Worm (Caenorhabditis elegans): ENCODE data around the gene dnj-22.

DNA sequence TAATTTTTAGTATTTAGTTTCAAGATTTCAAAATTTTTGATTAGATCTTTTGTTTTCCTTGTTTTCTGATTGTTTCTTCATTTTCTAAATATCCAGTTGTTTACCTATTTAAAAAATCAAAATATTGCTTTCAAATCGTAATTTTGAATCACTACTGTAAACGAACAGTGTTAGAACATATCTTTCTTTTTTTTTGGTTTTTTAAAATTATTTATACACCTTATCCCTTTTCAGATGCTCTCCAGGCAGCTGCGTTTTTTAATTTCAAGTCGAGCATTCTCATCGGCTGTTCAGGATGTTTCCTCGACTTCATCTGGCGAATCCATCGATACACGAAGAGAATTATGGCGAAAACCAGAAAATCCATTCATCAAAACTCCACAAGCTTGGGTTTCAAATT, 5.1 kb upstream of the dnj-22 start, which contains the start of gene mrpl-4:
- TF ChIP-seq pha-4 (tag; optimal IDR thresholded peaks at IDR 0.05) = no peak
- no peak for TF ChIP-seq fkh-10 (GFP tag; optimal IDR thresholded peaks at IDR 0.05)
- TF ChIP-seq ceh-9 (tag; optimal IDR thresholded peaks at IDR 0.05) = no peak
- TF ChIP-seq ets-4 (tag; optimal IDR thresholded peaks at IDR 0.05) = no peak
- no peak for TF ChIP-seq lim-6 (tag; optimal IDR thresholded peaks at IDR 0.05)
- no peak for TF ChIP-seq F13H6.1 (tag; optimal IDR thresholded peaks at IDR 0.05)
- TF ChIP-seq rnt-1 (tag; optimal IDR thresholded peaks at IDR 0.05) = no peak
- TF ChIP-seq unc-86 (tag; optimal IDR thresholded peaks at IDR 0.05) = no peak
- TF ChIP-seq zip-5 (tag; optimal IDR thresholded peaks at IDR 0.05) = no peak
- no peak for TF ChIP-seq ceh-18 (tag; optimal IDR thresholded peaks at IDR 0.05)
- no peak for TF ChIP-seq nfya-1 (tag; optimal IDR thresholded peaks at IDR 0.05)
